Fruit fly (Drosophila melanogaster) whole organism: ENCODE results near the gene CG31717.

Source experiments
- CG8478 ChIP-seq: fragments of >200 bp; optimal IDR thresholded peaks from 2 replicates; lab custom pipeline; 2018; ENCODE audit warnings: inconsistent platforms
- Dll ChIP-seq: fragments of >200 bp; optimal IDR thresholded peaks from 2 replicates; lab custom pipeline; 2017
- EcR ChIP-seq, 2 experiments: fragments of >200 bp; optimal IDR thresholded peaks; 2 replicates each; lab custom pipeline; 2017; ENCODE audit warnings: missing biosample characterization in 2 of 2, missing genetic modification characterization in 2 of 2, missing genetic modification reagents in 2 of 2
- pan ChIP-seq: fragments of >200 bp; optimal IDR thresholded peaks from 2 replicates; lab custom pipeline; 2017
- psq ChIP-seq: fragments of >200 bp; optimal IDR thresholded peaks from 2 replicates; lab custom pipeline; 2017
- usp ChIP-seq: fragments of >200 bp; optimal IDR thresholded peaks from 2 replicates; lab custom pipeline; 2017; ENCODE audit warnings: missing biosample characterization, missing genetic modification characterization, mixed read lengths

- TF ChIP-seq psq (lab: Kevin White, UChicago) (no peak), pan (no peak), usp (GFP tag; lab: Kevin White, UChicago) (no peak), CG8478 (lab: Kevin White, UChicago) (no peak), Dll (no peak), EcR (GFP tag; optimal IDR thresholded peaks at IDR 0.05; lab: Kevin White, UChicago) (no peak)
Observed at dm6 chr2L:10299077-10299809, 48.7 kb downstream of the CG31717 start.
